Worm (Caenorhabditis elegans) whole organism, L2 larva: ENCODE measurements around the gene lact-7.

Experiments
- ZK546.5 ChIP-seq: sonication (generic microtip); optimal IDR thresholded peaks from 2 replicates; lab custom pipeline; 2017; ENCODE audit warnings: missing biosample characterization, missing genetic modification characterization
- aly-2 ChIP-seq: fragments of 150-350 bp; optimal IDR thresholded peaks from 2 replicates; lab custom pipeline; 2014; ENCODE audit warnings: missing biosample characterization, missing genetic modification characterization
- ama-1 ChIP-seq: fragments of 150-350 bp; optimal IDR thresholded peaks from 2 replicates; lab custom pipeline; 2018; ENCODE audit warnings: inconsistent platforms
- blmp-1 ChIP-seq: sonication (generic microtip); optimal IDR thresholded peaks from 2 replicates; lab custom pipeline; 2017; ENCODE audit warnings: missing genetic modification characterization, mild to moderate bottlenecking, missing compliant biosample characterization, antibody characterized with exemption, moderate library complexity; ENCODE audit not compliant: insufficient read depth
- ceh-16 ChIP-seq: fragments of 150-350 bp; optimal IDR thresholded peaks from 2 replicates; lab custom pipeline; 2014; ENCODE audit warnings: missing biosample characterization, missing genetic modification characterization
- ceh-82 ChIP-seq: fragments of 150-350 bp; optimal IDR thresholded peaks from 2 replicates; lab custom pipeline; 2014; ENCODE audit warnings: missing biosample characterization, missing genetic modification characterization
- elt-1 ChIP-seq: fragments of 150-350 bp; optimal IDR thresholded peaks from 2 replicates; lab custom pipeline; 2014; ENCODE audit warnings: missing biosample characterization, missing genetic modification characterization
- fos-1 ChIP-seq: fragments of 150-350 bp; optimal IDR thresholded peaks from 2 replicates; lab custom pipeline; 2014; ENCODE audit warnings: missing biosample characterization, missing genetic modification characterization
- nhr-10 ChIP-seq: sonication (generic microtip); optimal IDR thresholded peaks from 2 replicates; lab custom pipeline; 2017; ENCODE audit warnings: missing biosample characterization, missing genetic modification characterization
- nhr-237 ChIP-seq: fragments of 150-350 bp; optimal IDR thresholded peaks from 2 replicates; lab custom pipeline; 2014; ENCODE audit warnings: missing biosample characterization, missing genetic modification characterization
- unc-62 ChIP-seq: fragments of 150-350 bp; optimal IDR thresholded peaks from 2 replicates; lab custom pipeline; 2014; ENCODE audit warnings: missing biosample characterization, missing genetic modification reagents, missing genetic modification characterization
- zag-1 ChIP-seq: fragments of 150-350 bp; optimal IDR thresholded peaks from 2 replicates; lab custom pipeline; 2014; ENCODE audit warnings: missing biosample characterization, missing genetic modification characterization

ce11 chrX:11806175-11806853 lies 47.4 kb downstream of the lact-7 start:
- TF ChIP-seq blmp-1 (no peak), zag-1 (tag; lab: Kevin White, UChicago) (no peak), ama-1 (lab: Kevin White, UChicago) (no peak), nhr-237 (tag; lab: Kevin White, UChicago) (no peak), ceh-16 (tag; lab: Kevin White, UChicago) (no peak), unc-62 (GFP tag; lab: Kevin White, UChicago) (no peak), elt-1 (tag; lab: Kevin White, UChicago) (no peak), nhr-10 (no peak), ZK546.5 (tag; lab: Kevin White, UChicago) (no peak), aly-2 (tag; lab: Kevin White, UChicago) (no peak), fos-1 (tag; lab: Kevin White, UChicago) (no peak), ceh-82 (tag; lab: Kevin White, UChicago) (no peak)
